Worm (Caenorhabditis elegans): Measurements from ENCODE around the gene F22E5.6.

DNA sequence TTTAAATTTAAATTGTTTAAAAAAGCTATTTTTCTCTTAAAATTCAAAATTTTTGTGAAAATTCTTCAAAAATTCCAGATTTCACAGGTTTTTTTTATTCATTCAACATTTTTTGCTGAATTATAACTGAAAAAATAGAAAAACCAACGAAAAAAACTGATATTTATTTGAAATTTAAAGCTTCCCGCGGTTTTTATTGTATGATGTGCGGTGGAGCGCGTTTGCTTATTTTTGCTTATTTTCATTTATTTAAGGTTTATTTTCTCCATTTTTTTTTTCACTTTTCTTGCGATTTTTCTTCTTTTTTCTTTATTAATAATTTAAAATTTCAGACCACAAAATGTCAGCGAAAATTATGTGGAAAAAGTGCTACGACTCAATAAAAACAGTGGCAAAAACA, 11.6 kb upstream of the F22E5.6 start, which contains the start of gene F22E5.9:
- no peak for TF ChIP-seq lin-39 (tag; optimal IDR thresholded peaks at IDR 0.05)
- no peak for TF ChIP-seq zag-1 (tag; optimal IDR thresholded peaks at IDR 0.05)
- no peak for TF ChIP-seq pag-3 (tag; optimal IDR thresholded peaks at IDR 0.05; ENCODE audit: borderline replicate concordance, insufficient read depth)
- TF ChIP-seq nhr-11 (tag; optimal IDR thresholded peaks at IDR 0.05) = no peak
- no peak for TF ChIP-seq ztf-4 (tag; optimal IDR thresholded peaks at IDR 0.05)
- TF ChIP-seq lin-35 (GFP tag; optimal IDR thresholded peaks at IDR 0.05) = peak; percentile 80 to 92
- TF ChIP-seq snpc-4 (tag; optimal IDR thresholded peaks at IDR 0.05) = no peak
- no peak for TF ChIP-seq tbx-2 (tag; optimal IDR thresholded peaks at IDR 0.05)
- no peak for TF ChIP-seq ceh-82 (tag; optimal IDR thresholded peaks at IDR 0.05)
- no peak for TF ChIP-seq egl-27 (tag; optimal IDR thresholded peaks at IDR 0.05)
- TF ChIP-seq elt-3 (tag; optimal IDR thresholded peaks at IDR 0.05) = no peak
- TF ChIP-seq lin-13 (GFP tag; optimal IDR thresholded peaks at IDR 0.05) = no peak

Data from whole organism, L1 larva.